Worm (Caenorhabditis elegans): ENCODE data around the gene F26G1.15.
A peak's percentile ranks its signal among the peaks of the same experiment; 100 is the strongest.

F26G1.15 gene

DNA sequence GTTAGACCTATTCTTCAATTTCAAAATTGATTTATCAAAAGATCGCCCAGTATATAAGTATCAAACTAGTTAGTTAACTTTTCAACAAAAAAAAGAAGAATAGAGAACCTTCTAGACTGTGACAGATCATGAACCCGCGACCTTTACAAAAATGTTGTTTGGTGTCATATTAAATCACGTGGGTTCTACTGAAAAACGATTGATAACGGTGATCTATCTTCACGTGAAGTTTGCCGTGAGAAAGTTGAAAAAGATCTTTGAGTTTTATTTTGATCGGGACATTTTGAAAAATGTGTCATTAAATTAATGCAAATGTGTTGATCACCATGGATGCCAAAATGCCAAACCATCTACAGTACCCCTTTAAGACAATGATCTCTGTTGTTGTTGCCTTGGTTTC is 41.7 kb upstream of the F26G1.15 start (continued):
- no peak for TF ChIP-seq hlh-4 (tag; optimal IDR thresholded peaks at IDR 0.05)
- TF ChIP-seq C16A3.4 (tag; optimal IDR thresholded peaks at IDR 0.05): no peak
- TF ChIP-seq ceh-90 (tag; optimal IDR thresholded peaks at IDR 0.05): no peak
- peak in 1 of 2 experiments; percentile 14 for TF ChIP-seq lin-35 (GFP tag; optimal IDR thresholded peaks at IDR 0.05)
- TF ChIP-seq snpc-4 (tag; optimal IDR thresholded peaks at IDR 0.05): no peak
- no peak for TF ChIP-seq ets-5 (GFP tag; IDR thresholded peaks at IDR 0.05)
- no peak for TF ChIP-seq pag-3 (tag; optimal IDR thresholded peaks at IDR 0.05; ENCODE audit: borderline replicate concordance, insufficient read depth)
- TF ChIP-seq mef-2 (tag; optimal IDR thresholded peaks at IDR 0.05): no peak
- no peak for TF ChIP-seq lin-39 (tag; optimal IDR thresholded peaks at IDR 0.05)
- peak; percentile 61 for TF ChIP-seq nhr-20 (tag; optimal IDR thresholded peaks at IDR 0.05)
- no peak for TF ChIP-seq ceh-82 (tag; optimal IDR thresholded peaks at IDR 0.05)
- TF ChIP-seq nhr-11 (tag; optimal IDR thresholded peaks at IDR 0.05): no peak
- no peak for TF ChIP-seq irx-1 (tag; optimal IDR thresholded peaks at IDR 0.05)
- no peak for TF ChIP-seq egl-27 (tag; optimal IDR thresholded peaks at IDR 0.05)
- no peak for TF ChIP-seq rnt-1 (tag; optimal IDR thresholded peaks at IDR 0.05)
- no peak for TF ChIP-seq unc-98 (GFP tag; IDR thresholded peaks at IDR 0.05)
- TF ChIP-seq tbx-2 (tag; optimal IDR thresholded peaks at IDR 0.05): peak; percentile 31
- peak; percentile 41 for TF ChIP-seq nhr-19 (GFP tag; conservative IDR thresholded peaks at IDR 0.05)
- TF ChIP-seq nhr-76 (tag; optimal IDR thresholded peaks at IDR 0.05): no peak
- no peak for TF ChIP-seq lin-15B (tag; optimal IDR thresholded peaks at IDR 0.05)
- peak in 1 of 2 experiments; percentile 48 for TF ChIP-seq mdl-1 (tag; optimal IDR thresholded peaks at IDR 0.05)
- TF ChIP-seq efl-1 (optimal IDR thresholded peaks at IDR 0.05): no peak
- TF ChIP-seq efl-1 (GFP tag; optimal IDR thresholded peaks at IDR 0.05 in 1 of 2): peak in 1 of 2 experiments; percentile 93
- TF ChIP-seq nhr-90 (tag; optimal IDR thresholded peaks at IDR 0.05; ENCODE audit: poor library complexity): no peak
- TF ChIP-seq fkh-10 (GFP tag; optimal IDR thresholded peaks at IDR 0.05): no peak
- TF ChIP-seq mab-9 (GFP tag; IDR thresholded peaks at IDR 0.05): no peak
- no peak for TF ChIP-seq nhr-47 (tag; optimal IDR thresholded peaks at IDR 0.05)
- TF ChIP-seq pqm-1 (tag; optimal IDR thresholded peaks at IDR 0.05): no peak
- no peak for TF ChIP-seq unc-62 (GFP tag; optimal IDR thresholded peaks at IDR 0.05)
- no peak for TF ChIP-seq hpl-2 (GFP tag; optimal IDR thresholded peaks at IDR 0.05)
- TF ChIP-seq ceh-88 (GFP tag; IDR thresholded peaks at IDR 0.05): no peak
- TF ChIP-seq ztf-4 (tag; optimal IDR thresholded peaks at IDR 0.05): no peak
- TF ChIP-seq alr-1 (tag; optimal IDR thresholded peaks at IDR 0.05; ENCODE audit: borderline replicate concordance): no peak
- TF ChIP-seq swsn-7 (tag; optimal IDR thresholded peaks at IDR 0.05): no peak
- TF ChIP-seq lin-13 (GFP tag; optimal IDR thresholded peaks at IDR 0.05): no peak
- no peak for TF ChIP-seq nhr-84 (tag; optimal IDR thresholded peaks at IDR 0.05)
- TF ChIP-seq aha-1 (tag; optimal IDR thresholded peaks at IDR 0.05): no peak
- TF ChIP-seq sptf-1 (tag; optimal IDR thresholded peaks at IDR 0.05): no peak
- TF ChIP-seq ceh-8 (GFP tag; optimal IDR thresholded peaks at IDR 0.05): no peak
- TF ChIP-seq dsc-1 (tag; optimal IDR thresholded peaks at IDR 0.05): no peak
- no peak for TF ChIP-seq C34B4.2 (tag; optimal IDR thresholded peaks at IDR 0.05)
- peak; percentile 3 for TF ChIP-seq unc-130 (tag; optimal IDR thresholded peaks at IDR 0.05)
- peak; percentile 1 for TF ChIP-seq mep-1 (tag; optimal IDR thresholded peaks at IDR 0.05)
- TF ChIP-seq ces-1 (GFP tag; optimal IDR thresholded peaks at IDR 0.05): no peak
- no peak for TF ChIP-seq blmp-1 (tag; optimal IDR thresholded peaks at IDR 0.05)
- peak in 3 of 6 experiments; percentile 27 to 65 (median 46) for TF ChIP-seq elt-3 (tag; optimal IDR thresholded peaks at IDR 0.05)
- no peak for TF ChIP-seq efl-3 (GFP tag; optimal IDR thresholded peaks at IDR 0.05)
- TF ChIP-seq ama-1 (optimal IDR thresholded peaks at IDR 0.05): no peak
- no peak for TF ChIP-seq F16B12.6 (tag; optimal IDR thresholded peaks at IDR 0.05)

All from whole organism, L1 larva.